Fruit fly (Drosophila melanogaster): Measurements from ENCODE around the gene CG33647.

dm6 chr3L:19221455-19221854 is 14.7 kb upstream of the CG33647 start:
- TF ChIP-seq CG8478 (optimal IDR thresholded peaks at IDR 0.05) (no peak), CTCF (optimal IDR thresholded peaks at IDR 0.05) (no peak)
